Worm (Caenorhabditis elegans) whole organism, L1 larva: ENCODE measurements around the gene Y39A1A.22.

ENCODE experiments used
- egl-27 ChIP-seq, 2 experiments: fragments of 150-350 bp in 1 of 2; sonication (generic microtip); optimal IDR thresholded peaks; 3 replicates each; lab custom pipeline; 2017 to 2018; ENCODE audit warnings: missing biosample characterization in 2 of 2, missing genetic modification characterization in 2 of 2, missing genetic modification reagents in 2 of 2
- pag-3 ChIP-seq: sonication (generic microtip); optimal IDR thresholded peaks from 2 replicates; lab custom pipeline; 2017; ENCODE audit warnings: missing genetic modification characterization, mild to moderate bottlenecking, missing compliant biosample characterization, antibody characterized with exemption, borderline replicate concordance; ENCODE audit not compliant: insufficient read depth
- unc-86 ChIP-seq: sonication (generic microtip); optimal IDR thresholded peaks from 2 replicates; lab custom pipeline; 2016; ENCODE audit warnings: missing genetic modification characterization, missing compliant biosample characterization

ce11 chrIII:10658394-10658793 lies 48.4 kb downstream of the Y39A1A.22 start:
- TF ChIP-seq pag-3 (tag; lab: Kevin White, UChicago): no peak
- TF ChIP-seq unc-86 (tag; lab: Kevin White, UChicago): no peak
- TF ChIP-seq egl-27 (tag; optimal IDR thresholded peaks at IDR 0.05; lab: Kevin White, UChicago): no peak
